Worm (Caenorhabditis elegans): ENCODE results near the gene kcmf-1.

DNA sequence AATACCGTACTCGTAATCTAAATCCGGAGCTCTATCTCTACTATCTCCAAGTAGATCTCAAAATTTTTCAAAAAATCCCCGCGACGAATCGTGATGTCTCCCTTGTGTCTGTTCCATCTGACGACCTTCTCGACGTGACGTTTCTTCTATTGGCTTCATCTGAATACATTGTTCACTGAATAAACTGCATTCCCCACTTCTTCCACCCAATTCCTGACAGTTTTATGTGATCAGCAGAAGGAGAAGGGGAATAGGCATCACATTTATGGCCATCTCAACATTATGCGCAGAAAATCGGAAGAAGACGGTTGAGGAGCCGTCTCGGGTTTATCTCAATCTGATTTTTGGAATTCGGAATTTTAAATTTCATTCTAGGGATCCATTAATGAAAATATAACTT lies 10.2 kb upstream of the kcmf-1 start:
- TF ChIP-seq W03F9.2 (tag; optimal IDR thresholded peaks at IDR 0.05): no peak
- TF ChIP-seq him-1 (tag; optimal IDR thresholded peaks at IDR 0.05): no peak

All from whole organism, L4/young adult.